Fruit fly (Drosophila melanogaster) whole organism, embryonic: ENCODE results near the gene Rab21.

Source experiments
- Asciz ChIP-seq: fragments of 200-800 bp; sonication (Bioruptor generic); optimal IDR thresholded peaks from 2 replicates; lab custom pipeline; 2017; ENCODE audit warnings: missing biosample characterization, mild to moderate bottlenecking, missing genetic modification characterization, missing genetic modification reagents
- Bgb ChIP-seq: fragments of 200-800 bp; sonication (Bioruptor generic); IDR thresholded peaks from 2 replicates; pipeline ENCODE4 v1.3.6; 2022; ENCODE audit warnings: missing biosample characterization, missing genetic modification characterization; ENCODE audit not compliant: partially characterized antibody
- Blimp-1 ChIP-seq: fragments of 200-800 bp; sonication (Bioruptor generic); optimal IDR thresholded peaks from 3 replicates; lab custom pipeline; 2018; ENCODE audit warnings: missing biosample characterization, missing genetic modification characterization, mild to moderate bottlenecking, moderate library complexity, missing genetic modification reagents
- CG10267 ChIP-seq: fragments of 200-800 bp; sonication (Bioruptor generic); optimal IDR thresholded peaks from 2 replicates; lab custom pipeline; 2018; ENCODE audit warnings: missing biosample characterization, mild to moderate bottlenecking, missing genetic modification characterization, moderate library complexity
- CG13123 ChIP-seq: fragments of 200-800 bp; sonication (Bioruptor generic); optimal IDR thresholded peaks from 2 replicates; lab custom pipeline; 2016; ENCODE audit warnings: missing biosample characterization, missing genetic modification characterization
- CG13624 ChIP-seq: fragments of 200-800 bp; sonication (Bioruptor generic); optimal IDR thresholded peaks from 2 replicates; lab custom pipeline; 2016; ENCODE audit warnings: missing biosample characterization, missing genetic modification characterization
- CG13775 ChIP-seq: fragments of 200-800 bp; sonication (Bioruptor generic); optimal IDR thresholded peaks from 3 replicates; lab custom pipeline; 2017; ENCODE audit warnings: missing biosample characterization, mild to moderate bottlenecking, missing genetic modification characterization
- CG17186 ChIP-seq: fragments of 200-800 bp; sonication (Bioruptor generic); optimal IDR thresholded peaks from 3 replicates; lab custom pipeline; 2017; ENCODE audit warnings: missing biosample characterization, missing genetic modification reagents, missing genetic modification characterization
- CG31365 ChIP-seq: fragments of 200-800 bp; sonication (Bioruptor generic); optimal IDR thresholded peaks from 2 replicates; lab custom pipeline; 2018; ENCODE audit warnings: missing biosample characterization, mild to moderate bottlenecking, missing genetic modification characterization
- CG34224 ChIP-seq: fragments of 200-800 bp; sonication (Bioruptor generic); IDR thresholded peaks from 3 replicates; pipeline ENCODE4 v1.3.6; 2022; ENCODE audit warnings: missing biosample characterization, missing genetic modification characterization; ENCODE audit not compliant: partially characterized antibody
- CG4404 ChIP-seq: fragments of 200-800 bp; sonication (Bioruptor generic); IDR thresholded peaks from 2 replicates; pipeline ENCODE4 v1.3.6; 2022; ENCODE audit warnings: missing biosample characterization, missing genetic modification characterization
- CG4730 ChIP-seq: fragments of 200-800 bp; sonication (Bioruptor generic); IDR thresholded peaks from 2 replicates; pipeline ENCODE4 v1.3.6; 2022; ENCODE audit warnings: missing biosample characterization, missing genetic modification characterization
- CG5180 ChIP-seq: fragments of 200-800 bp; sonication (Bioruptor generic); optimal IDR thresholded peaks from 3 replicates; lab custom pipeline; 2017; ENCODE audit warnings: missing biosample characterization, missing genetic modification characterization, mild to moderate bottlenecking, moderate library complexity, missing genetic modification reagents
- CG6854 ChIP-seq: fragments of 200-800 bp; sonication (Bioruptor generic); optimal IDR thresholded peaks from 3 replicates; lab custom pipeline; 2017; ENCODE audit warnings: missing biosample characterization, mild to moderate bottlenecking, missing genetic modification characterization
- CG7556 ChIP-seq: fragments of 200-800 bp; sonication (Bioruptor generic); optimal IDR thresholded peaks from 2 replicates; lab custom pipeline; 2017; ENCODE audit warnings: missing biosample characterization, mild to moderate bottlenecking, missing genetic modification characterization
- CG9876 ChIP-seq: fragments of 200-800 bp; sonication (Bioruptor generic); optimal IDR thresholded peaks from 2 replicates; lab custom pipeline; 2016; ENCODE audit warnings: missing biosample characterization, missing genetic modification characterization
- D19A ChIP-seq: fragments of 200-800 bp; optimal IDR thresholded peaks from 3 replicates; lab custom pipeline; 2019; ENCODE audit warnings: missing biosample characterization, mild to moderate bottlenecking, missing genetic modification characterization, moderate library complexity
- Dek ChIP-seq: fragments of 200-800 bp; sonication (Bioruptor generic); optimal IDR thresholded peaks from 3 replicates; lab custom pipeline; 2019; ENCODE audit warnings: missing biosample characterization, mild to moderate bottlenecking, missing genetic modification characterization, moderate library complexity
- Eip74EF ChIP-seq, 2 experiments: fragments of 200-800 bp in 1 of 2; fragments of >200 bp in 1 of 2; sonication (Bioruptor generic) in 1 of 2; optimal IDR thresholded peaks; 2 replicates each; lab custom pipeline; 2017 to 2019; ENCODE audit warnings: missing biosample characterization in 2 of 2, missing genetic modification characterization in 2 of 2, mild to moderate bottlenecking in 1 of 2, moderate library complexity in 1 of 2
- Gug ChIP-seq: fragments of 200-800 bp; sonication (Bioruptor generic); IDR thresholded peaks from 4 replicates; pipeline ENCODE4 v1.3.6; 2022; ENCODE audit warnings: missing biosample characterization, missing genetic modification characterization
- H2.0 ChIP-seq: fragments of 200-800 bp; sonication (Bioruptor generic); IDR thresholded peaks from 2 replicates; pipeline ENCODE4 v1.3.6; 2022; ENCODE audit warnings: missing biosample characterization, missing genetic modification characterization
- HHEX ChIP-seq: fragments of 200-800 bp; sonication (Bioruptor generic); optimal IDR thresholded peaks from 3 replicates; lab custom pipeline; 2017; ENCODE audit warnings: missing biosample characterization, mild to moderate bottlenecking, missing genetic modification characterization, missing genetic modification reagents
- HLHmδ ChIP-seq: fragments of 200-800 bp; sonication (Bioruptor generic); optimal IDR thresholded peaks from 2 replicates; lab custom pipeline; 2018; ENCODE audit warnings: missing biosample characterization, mild to moderate bottlenecking, missing genetic modification characterization, moderate library complexity
- Lim3 ChIP-seq: fragments of 200-800 bp; sonication (Bioruptor generic); IDR thresholded peaks from 2 replicates; pipeline ENCODE4 v1.3.6; 2022; ENCODE audit warnings: missing biosample characterization, missing genetic modification characterization
- Mes4 ChIP-seq: fragments of 200-800 bp; sonication (Bioruptor generic); optimal IDR thresholded peaks from 2 replicates; lab custom pipeline; 2016; ENCODE audit warnings: missing biosample characterization, missing genetic modification characterization
- TFAM ChIP-seq: fragments of 200-800 bp; sonication (Bioruptor generic); optimal IDR thresholded peaks from 2 replicates; lab custom pipeline; 2017; ENCODE audit warnings: missing biosample characterization, missing genetic modification characterization, inconsistent platforms
- al ChIP-seq: fragments of 200-800 bp; sonication (Bioruptor generic); IDR thresholded peaks from 2 replicates; pipeline ENCODE4 v1.3.6; 2022; ENCODE audit warnings: missing biosample characterization, missing genetic modification characterization
- cato ChIP-seq: fragments of 200-800 bp; sonication (Bioruptor generic); optimal IDR thresholded peaks from 2 replicates; lab custom pipeline; 2016; ENCODE audit warnings: missing biosample characterization, missing genetic modification characterization, borderline replicate concordance
- crol ChIP-seq: fragments of 200-800 bp; sonication (Bioruptor generic); IDR thresholded peaks from 2 replicates; pipeline ENCODE4 v1.3.6; 2022; ENCODE audit warnings: missing biosample characterization, missing genetic modification characterization
- dmrt11E ChIP-seq: fragments of 200-800 bp; sonication (Bioruptor generic); optimal IDR thresholded peaks from 3 replicates; lab custom pipeline; 2018; ENCODE audit warnings: missing biosample characterization, mild to moderate bottlenecking, missing genetic modification characterization, moderate library complexity
- gcm2 ChIP-seq: fragments of 200-800 bp; sonication (Bioruptor generic); optimal IDR thresholded peaks from 2 replicates; lab custom pipeline; 2016; ENCODE audit warnings: missing biosample characterization, missing genetic modification characterization
- grau ChIP-seq: fragments of 200-800 bp; optimal IDR thresholded peaks from 3 replicates; lab custom pipeline; 2019; ENCODE audit warnings: missing biosample characterization, mild to moderate bottlenecking, missing genetic modification characterization, moderate library complexity
- grn ChIP-seq: fragments of 200-800 bp; sonication (Bioruptor generic); optimal IDR thresholded peaks from 3 replicates; lab custom pipeline; 2017; ENCODE audit warnings: missing biosample characterization, missing genetic modification characterization
- gsb-n ChIP-seq: fragments of 200-800 bp; sonication (Bioruptor generic); optimal IDR thresholded peaks from 3 replicates; lab custom pipeline; 2018; ENCODE audit warnings: missing biosample characterization, mild to moderate bottlenecking, missing genetic modification characterization
- ind ChIP-seq: fragments of 200-800 bp; sonication (Bioruptor generic); optimal IDR thresholded peaks from 3 replicates; lab custom pipeline; 2016; ENCODE audit warnings: missing biosample characterization, missing genetic modification characterization
- lov ChIP-seq, 2 experiments: fragments of 200-800 bp in 1 of 2; fragments of >200 bp in 1 of 2; sonication (Bioruptor generic) in 1 of 2; IDR thresholded peaks in 1 of 2; optimal IDR thresholded peaks in 1 of 2; 2 replicates in 1 of 2; 3 replicates in 1 of 2; pipeline versions ENCODE4 v1.3.6 to Lab custom; 2017 to 2022; ENCODE audit warnings: missing biosample characterization in 1 of 2, missing genetic modification characterization in 1 of 2
- luna ChIP-seq: fragments of 200-800 bp; sonication (Bioruptor generic); optimal IDR thresholded peaks from 2 replicates; lab custom pipeline; 2016; ENCODE audit warnings: missing biosample characterization, missing genetic modification characterization
- nau ChIP-seq: fragments of 200-800 bp; sonication (Bioruptor generic); optimal IDR thresholded peaks from 3 replicates; lab custom pipeline; 2017; ENCODE audit warnings: missing biosample characterization, mild to moderate bottlenecking, missing genetic modification characterization, missing genetic modification reagents
- nmo ChIP-seq: fragments of 200-800 bp; sonication (Bioruptor generic); optimal IDR thresholded peaks from 2 replicates; lab custom pipeline; 2018; ENCODE audit warnings: missing biosample characterization, mild to moderate bottlenecking, missing genetic modification characterization, moderate library complexity
- pros ChIP-seq: fragments of 200-800 bp; sonication (Bioruptor generic); optimal IDR thresholded peaks from 3 replicates; lab custom pipeline; 2019; ENCODE audit warnings: missing biosample characterization, mild to moderate bottlenecking, missing genetic modification characterization, moderate library complexity
- ranshi ChIP-seq: fragments of 200-800 bp; sonication (Bioruptor generic); IDR thresholded peaks from 2 replicates; pipeline ENCODE4 v1.3.6; 2022; ENCODE audit warnings: missing biosample characterization, missing genetic modification characterization
- repo ChIP-seq: fragments of 200-800 bp; sonication (Bioruptor generic); optimal IDR thresholded peaks from 2 replicates; lab custom pipeline; 2016; ENCODE audit warnings: missing biosample characterization, missing genetic modification characterization
- row ChIP-seq: fragments of 200-800 bp; sonication (Bioruptor generic); IDR thresholded peaks from 3 replicates; pipeline ENCODE4 v1.3.6; 2022; ENCODE audit warnings: missing biosample characterization, missing genetic modification characterization
- salm ChIP-seq: fragments of 200-800 bp; sonication (Bioruptor generic); optimal IDR thresholded peaks from 2 replicates; lab custom pipeline; 2018; ENCODE audit warnings: missing biosample characterization, mild to moderate bottlenecking, missing genetic modification characterization
- sens-2 ChIP-seq: fragments of 200-800 bp; sonication (Bioruptor generic); IDR thresholded peaks from 2 replicates; pipeline ENCODE4 v1.3.6; 2022; ENCODE audit warnings: missing biosample characterization, missing genetic modification characterization
- sisA ChIP-seq: fragments of 200-800 bp; sonication (Bioruptor generic); IDR thresholded peaks from 2 replicates; pipeline ENCODE4 v1.3.6; 2022; ENCODE audit warnings: missing biosample characterization, missing genetic modification characterization
- stwl ChIP-seq: fragments of 200-800 bp; sonication (Bioruptor generic); optimal IDR thresholded peaks from 3 replicates; lab custom pipeline; 2018; ENCODE audit warnings: missing biosample characterization, mild to moderate bottlenecking, missing genetic modification characterization, moderate library complexity
- toy ChIP-seq: fragments of 200-800 bp; sonication (Bioruptor generic); IDR thresholded peaks from 2 replicates; pipeline ENCODE4 v1.3.6; 2022; ENCODE audit warnings: missing biosample characterization, missing genetic modification characterization
- tup ChIP-seq: fragments of 200-800 bp; sonication (Bioruptor generic); optimal IDR thresholded peaks from 2 replicates; lab custom pipeline; 2016; ENCODE audit warnings: missing biosample characterization, mild to moderate bottlenecking, missing genetic modification characterization, moderate library complexity
- wdn ChIP-seq: fragments of 200-800 bp; sonication (Bioruptor generic); IDR thresholded peaks from 2 replicates; pipeline ENCODE4 v1.3.6; 2022; ENCODE audit warnings: missing biosample characterization, missing genetic modification characterization

Rab21 gene

dm6 chrX:23013208-23013607, at the start of gene Rab21, which contains the start of gene Coa7 (continued):
- no peak for TF ChIP-seq HLHmδ (GFP tag; lab: Kevin White, UChicago)
- TF ChIP-seq H2.0 (GFP tag; lab: Robert Waterston, UW) = 0 out of 2 replicates have a peak, but pooled peaks have one; percentile 25
- TF ChIP-seq crol = no peak
- TF ChIP-seq CG13775 (GFP tag; lab: Kevin White, UChicago) = no peak
- TF ChIP-seq sisA (GFP tag; lab: Robert Waterston, UW) = no peak
- peak; percentile 63 for TF ChIP-seq nmo (GFP tag; lab: Kevin White, UChicago)
- TF ChIP-seq ranshi (GFP tag; lab: Robert Waterston, UW) = no peak
- TF ChIP-seq CG13624 (GFP tag; lab: Kevin White, UChicago) = peak; percentile 15
- TF ChIP-seq stwl (tag; lab: Kevin White, UChicago) = peak; percentile 98
- TF ChIP-seq CG31365 (tag; lab: Kevin White, UChicago) = no peak
- no peak for TF ChIP-seq gcm2
- TF ChIP-seq Blimp-1 (GFP tag; lab: Kevin White, UChicago) = no peak
- no peak for TF ChIP-seq gsb-n
- TF ChIP-seq TFAM = no peak
- TF ChIP-seq grn (GFP tag; lab: Kevin White, UChicago) = no peak
- TF ChIP-seq HHEX (GFP tag; lab: Kevin White, UChicago) = no peak
- TF ChIP-seq tup (GFP tag; lab: Kevin White, UChicago) = no peak
- TF ChIP-seq Lim3 (GFP tag; lab: Robert Waterston, UW) = no peak
- peak; percentile 97 for TF ChIP-seq Bgb (GFP tag; lab: Robert Waterston, UW)
- TF ChIP-seq dmrt11E (tag; lab: Kevin White, UChicago) = peak; percentile 17
- no peak for TF ChIP-seq CG4404 (GFP tag; lab: Robert Waterston, UW)
- peak; percentile 21 for TF ChIP-seq ind (GFP tag; lab: Kevin White, UChicago)
- TF ChIP-seq CG34224 (GFP tag; lab: Robert Waterston, UW) = peak; percentile 93
- no peak for TF ChIP-seq lov (optimal IDR thresholded peaks at IDR 0.05; lab: Kevin White, UChicago)
- no peak for TF ChIP-seq lov (GFP tag; IDR thresholded peaks at IDR 0.05; lab: Robert Waterston, UW)
- no peak for TF ChIP-seq CG7556 (GFP tag; lab: Kevin White, UChicago)
- TF ChIP-seq toy (GFP tag; lab: Robert Waterston, UW) = no peak
- peak; percentile 92 for TF ChIP-seq CG10267 (tag; lab: Kevin White, UChicago)
- no peak for TF ChIP-seq pros (GFP tag; lab: Kevin White, UChicago)
- TF ChIP-seq CG6854 = no peak
- TF ChIP-seq cato (GFP tag; lab: Kevin White, UChicago) = no peak
- peak; percentile 59 for TF ChIP-seq row (GFP tag; lab: Robert Waterston, UW)
- TF ChIP-seq CG13123 (GFP tag; lab: Kevin White, UChicago) = no peak
- no peak for TF ChIP-seq Dek (tag; lab: Kevin White, UChicago)
- no peak for TF ChIP-seq luna (GFP tag; lab: Kevin White, UChicago)
- no peak for TF ChIP-seq Mes4 (GFP tag; lab: Kevin White, UChicago)
- no peak for TF ChIP-seq repo
- no peak for TF ChIP-seq sens-2 (GFP tag; lab: Robert Waterston, UW)
- 0 out of 2 replicates have a peak, but pooled peaks have one; percentile 8 for TF ChIP-seq al (GFP tag; lab: Robert Waterston, UW)
- peak; percentile 17; the same call in 1 of the 4 replicates for TF ChIP-seq Gug (GFP tag; lab: Robert Waterston, UW)
- peak; percentile 6 for TF ChIP-seq CG17186 (GFP tag; lab: Kevin White, UChicago)
- TF ChIP-seq Asciz (GFP tag; lab: Kevin White, UChicago) = no peak
- no peak for TF ChIP-seq CG9876 (GFP tag; lab: Kevin White, UChicago)
- no peak for TF ChIP-seq wdn (GFP tag; lab: Robert Waterston, UW)
- TF ChIP-seq salm = no peak
- no peak for TF ChIP-seq nau (GFP tag; lab: Kevin White, UChicago)
- no peak for TF ChIP-seq Eip74EF (GFP tag; optimal IDR thresholded peaks at IDR 0.05; lab: Kevin White, UChicago)
- TF ChIP-seq grau (tag; lab: Kevin White, UChicago) = peak; percentile 24
- no peak for TF ChIP-seq D19A (tag; lab: Kevin White, UChicago)
- TF ChIP-seq CG4730 (GFP tag; lab: Robert Waterston, UW) = no peak
- no peak for TF ChIP-seq CG5180 (GFP tag; lab: Kevin White, UChicago)
